Worm (Caenorhabditis elegans) whole organism, L1 larva: ENCODE results near the gene C45B11.6.
A peak's percentile ranks its signal among the peaks of the same experiment; 100 is the strongest.

Experiments
- C04F5.9 ChIP-seq: sonication (generic microtip); optimal IDR thresholded peaks from 2 replicates; lab custom pipeline; 2016; ENCODE audit warnings: missing genetic modification characterization, missing compliant biosample characterization
- F16B12.6 ChIP-seq: fragments of 150-350 bp; optimal IDR thresholded peaks from 2 replicates; lab custom pipeline; 2014; ENCODE audit warnings: missing biosample characterization, missing genetic modification characterization
- Y116A8C.19 ChIP-seq: sonication (generic microtip); optimal IDR thresholded peaks from 2 replicates; lab custom pipeline; 2016; ENCODE audit warnings: missing compliant biosample characterization, missing genetic modification characterization, borderline replicate concordance
- alr-1 ChIP-seq: fragments of 200-800 bp; sonication (Bioruptor generic); optimal IDR thresholded peaks from 2 replicates; lab custom pipeline; 2018; ENCODE audit warnings: borderline replicate concordance, mild to moderate bottlenecking, missing genetic modification characterization, missing compliant biosample characterization
- ama-1 ChIP-seq: fragments of 150-350 bp; optimal IDR thresholded peaks from 2 replicates; lab custom pipeline; 2014
- blmp-1 ChIP-seq: fragments of 150-350 bp; optimal IDR thresholded peaks from 2 replicates; lab custom pipeline; 2014; ENCODE audit warnings: missing biosample characterization, missing genetic modification characterization
- ceh-88 ChIP-seq: fragments of 200-800 bp; sonication (Bioruptor generic); IDR thresholded peaks from 2 replicates; pipeline ENCODE4 v1.3.6; 2022; ENCODE audit warnings: missing genetic modification characterization, missing compliant biosample characterization
- ceh-90 ChIP-seq: sonication (generic microtip); optimal IDR thresholded peaks from 2 replicates; lab custom pipeline; 2016; ENCODE audit warnings: missing genetic modification characterization, missing compliant biosample characterization
- efl-1 ChIP-seq, 4 experiments: fragments of 150-350 bp; optimal IDR thresholded peaks in 3 of 4; peaks in 1 of 4; 1 replicate in 1 of 4; 2 replicates in 3 of 4; lab custom pipeline; 2014; ENCODE audit warnings: missing biosample characterization in 2 of 4, missing genetic modification characterization in 2 of 4, missing genetic modification reagents in 2 of 4
- egl-13 ChIP-seq: sonication (generic microtip); optimal IDR thresholded peaks from 2 replicates; lab custom pipeline; 2016; ENCODE audit warnings: missing genotype, missing genetic modification reagents, missing genetic modification characterization, missing compliant biosample characterization
- egl-27 ChIP-seq, 2 experiments: fragments of 150-350 bp in 1 of 2; sonication (generic microtip); optimal IDR thresholded peaks; 3 replicates each; lab custom pipeline; 2017 to 2018; ENCODE audit warnings: missing biosample characterization in 2 of 2, missing genetic modification characterization in 2 of 2, missing genetic modification reagents in 2 of 2
- elt-2 ChIP-seq: sonication (generic microtip); optimal IDR thresholded peaks from 2 replicates; lab custom pipeline; 2016; ENCODE audit warnings: missing genetic modification characterization, mild to moderate bottlenecking, inconsistent platforms, missing compliant biosample characterization, missing genetic modification reagents
- ets-5 ChIP-seq: fragments of 200-800 bp; sonication (Bioruptor generic); IDR thresholded peaks from 2 replicates; pipeline ENCODE4 v1.3.6; 2022; ENCODE audit warnings: missing genetic modification characterization, missing compliant biosample characterization
- fkh-10 ChIP-seq: sonication (generic microtip); optimal IDR thresholded peaks from 2 replicates; lab custom pipeline; 2017; ENCODE audit warnings: missing biosample characterization, missing genetic modification reagents, missing genetic modification characterization
- fkh-4 ChIP-seq: sonication (generic microtip); optimal IDR thresholded peaks from 2 replicates; lab custom pipeline; 2016; ENCODE audit warnings: missing compliant biosample characterization, missing genetic modification characterization, borderline replicate concordance
- fos-1 ChIP-seq: fragments of 150-350 bp; optimal IDR thresholded peaks from 2 replicates; lab custom pipeline; 2014; ENCODE audit warnings: missing biosample characterization, missing genetic modification characterization
- hlh-4 ChIP-seq: sonication (generic microtip); optimal IDR thresholded peaks from 2 replicates; lab custom pipeline; 2016; ENCODE audit warnings: mild to moderate bottlenecking, missing genetic modification characterization, missing compliant biosample characterization
- hpl-2 ChIP-seq: fragments of 150-350 bp; optimal IDR thresholded peaks from 2 replicates; lab custom pipeline; 2014; ENCODE audit warnings: missing biosample characterization, missing genetic modification reagents, missing genetic modification characterization
- jun-1 ChIP-seq: fragments of 150-350 bp; optimal IDR thresholded peaks from 2 replicates; lab custom pipeline; 2014; ENCODE audit warnings: missing biosample characterization, missing genetic modification reagents, missing genetic modification characterization
- lin-13 ChIP-seq: fragments of 150-350 bp; optimal IDR thresholded peaks from 2 replicates; lab custom pipeline; 2014; ENCODE audit warnings: missing biosample characterization, missing genetic modification reagents, missing genetic modification characterization
- lin-14 ChIP-seq: fragments of 200-800 bp; sonication (Bioruptor generic); optimal IDR thresholded peaks from 2 replicates; lab custom pipeline; 2018; ENCODE audit warnings: mild to moderate bottlenecking, missing genetic modification characterization, moderate library complexity, missing compliant biosample characterization
- lin-15B ChIP-seq: fragments of 150-350 bp; sonication (generic microtip); optimal IDR thresholded peaks from 3 replicates; lab custom pipeline; 2014; ENCODE audit warnings: missing biosample characterization, missing genetic modification characterization
- lin-35 ChIP-seq, 2 experiments: fragments of 150-350 bp; optimal IDR thresholded peaks; 2 replicates each; lab custom pipeline; 2014; ENCODE audit warnings: missing biosample characterization in 2 of 2, missing genetic modification characterization in 2 of 2, missing genetic modification reagents in 2 of 2
- lin-39 ChIP-seq: fragments of 150-350 bp; optimal IDR thresholded peaks from 2 replicates; lab custom pipeline; 2014; ENCODE audit warnings: missing biosample characterization, missing genetic modification reagents, missing genetic modification characterization
- lir-3 ChIP-seq: sonication (generic microtip); optimal IDR thresholded peaks from 2 replicates; lab custom pipeline; 2016; ENCODE audit warnings: mild to moderate bottlenecking, missing genetic modification characterization, moderate library complexity, missing compliant biosample characterization; ENCODE audit not compliant: poor library complexity
- mab-9 ChIP-seq: fragments of 200-800 bp; sonication (Bioruptor generic); IDR thresholded peaks from 2 replicates; pipeline ENCODE4 v1.3.6; 2022; ENCODE audit warnings: missing genetic modification reagents, missing genetic modification characterization, missing compliant biosample characterization
- mdl-1 ChIP-seq, 2 experiments: fragments of 150-350 bp; optimal IDR thresholded peaks; 2 replicates each; lab custom pipeline; 2014 to 2017; ENCODE audit warnings: missing biosample characterization in 2 of 2, missing genetic modification characterization in 2 of 2, inconsistent platforms in 1 of 2
- mef-2 ChIP-seq: fragments of 150-350 bp; optimal IDR thresholded peaks from 2 replicates; lab custom pipeline; 2014; ENCODE audit warnings: missing biosample characterization, missing genetic modification characterization
- mep-1 ChIP-seq: fragments of 150-350 bp; optimal IDR thresholded peaks from 2 replicates; lab custom pipeline; 2014; ENCODE audit warnings: missing biosample characterization, missing genetic modification characterization
- nhr-11 ChIP-seq: fragments of 150-350 bp; optimal IDR thresholded peaks from 2 replicates; lab custom pipeline; 2014; ENCODE audit warnings: missing biosample characterization, missing genetic modification characterization
- nhr-19 ChIP-seq: fragments of 200-800 bp; sonication (Bioruptor generic); conservative IDR thresholded peaks from 2 replicates; pipeline ENCODE4 v1.3.6; 2022; ENCODE audit warnings: missing genetic modification characterization, missing compliant biosample characterization
- nhr-20 ChIP-seq: sonication (generic microtip); optimal IDR thresholded peaks from 2 replicates; lab custom pipeline; 2016; ENCODE audit warnings: mild to moderate bottlenecking, missing genetic modification characterization, missing compliant biosample characterization
- nhr-237 ChIP-seq: fragments of 150-350 bp; optimal IDR thresholded peaks from 2 replicates; lab custom pipeline; 2014; ENCODE audit warnings: missing biosample characterization, missing genetic modification characterization
- nhr-71 ChIP-seq: sonication (generic microtip); optimal IDR thresholded peaks from 2 replicates; lab custom pipeline; 2016; ENCODE audit warnings: mild to moderate bottlenecking, missing genetic modification characterization, moderate library complexity, missing compliant biosample characterization
- nhr-90 ChIP-seq: sonication (generic microtip); optimal IDR thresholded peaks from 2 replicates; lab custom pipeline; 2016; ENCODE audit warnings: mild to moderate bottlenecking, missing genetic modification characterization, missing compliant biosample characterization; ENCODE audit not compliant: poor library complexity
- pag-3 ChIP-seq: sonication (generic microtip); optimal IDR thresholded peaks from 2 replicates; lab custom pipeline; 2017; ENCODE audit warnings: missing genetic modification characterization, mild to moderate bottlenecking, missing compliant biosample characterization, antibody characterized with exemption, borderline replicate concordance; ENCODE audit not compliant: insufficient read depth
- pqm-1 ChIP-seq: sonication (generic microtip); optimal IDR thresholded peaks from 3 replicates; lab custom pipeline; 2017; ENCODE audit warnings: missing biosample characterization, missing genetic modification characterization
- snu-23 ChIP-seq: sonication (generic microtip); optimal IDR thresholded peaks from 2 replicates; lab custom pipeline; 2016; ENCODE audit warnings: missing genetic modification characterization, missing compliant biosample characterization
- sox-4 ChIP-seq: sonication (generic microtip); optimal IDR thresholded peaks from 2 replicates; lab custom pipeline; 2016; ENCODE audit warnings: missing genetic modification characterization, missing compliant biosample characterization
- sptf-1 ChIP-seq: fragments of 150-350 bp; optimal IDR thresholded peaks from 2 replicates; lab custom pipeline; 2014; ENCODE audit warnings: missing biosample characterization, missing genetic modification characterization
- sup-37 ChIP-seq: fragments of 200-800 bp; sonication (Bioruptor generic); optimal IDR thresholded peaks from 2 replicates; lab custom pipeline; 2018; ENCODE audit warnings: mild to moderate bottlenecking, missing genetic modification characterization, missing compliant biosample characterization
- swsn-7 ChIP-seq: sonication (generic microtip); optimal IDR thresholded peaks from 2 replicates; lab custom pipeline; 2016; ENCODE audit warnings: missing genetic modification characterization, missing compliant biosample characterization
- tbx-2 ChIP-seq: sonication (generic microtip); optimal IDR thresholded peaks from 2 replicates; lab custom pipeline; 2016; ENCODE audit warnings: missing genetic modification characterization, missing compliant biosample characterization
- tlp-1 ChIP-seq: fragments of 150-350 bp; optimal IDR thresholded peaks from 2 replicates; lab custom pipeline; 2014; ENCODE audit warnings: missing biosample characterization, missing genetic modification characterization
- unc-30 ChIP-seq: sonication (generic microtip); optimal IDR thresholded peaks from 2 replicates; lab custom pipeline; 2017; ENCODE audit warnings: missing biosample characterization, missing genetic modification characterization
- unc-62 ChIP-seq: fragments of 150-350 bp; optimal IDR thresholded peaks from 2 replicates; lab custom pipeline; 2014; ENCODE audit warnings: missing biosample characterization, missing genetic modification reagents, missing genetic modification characterization
- unc-86 ChIP-seq: sonication (generic microtip); optimal IDR thresholded peaks from 2 replicates; lab custom pipeline; 2016; ENCODE audit warnings: missing genetic modification characterization, missing compliant biosample characterization
- xbp-1 ChIP-seq: sonication (generic microtip); optimal IDR thresholded peaks from 2 replicates; lab custom pipeline; 2016; ENCODE audit warnings: missing genetic modification characterization, missing compliant biosample characterization
- zip-4 ChIP-seq: fragments of 200-800 bp; sonication (Bioruptor generic); optimal IDR thresholded peaks from 2 replicates; lab custom pipeline; 2018; ENCODE audit warnings: mild to moderate bottlenecking, missing genetic modification characterization, moderate library complexity, missing compliant biosample characterization
- ztf-11 ChIP-seq, 2 experiments: sonication (generic microtip); optimal IDR thresholded peaks; 2 replicates each; lab custom pipeline; 2016 to 2017; ENCODE audit warnings: missing genetic modification characterization in 2 of 2, missing biosample characterization in 1 of 2, missing compliant biosample characterization in 1 of 2
- ztf-4 ChIP-seq: fragments of 150-350 bp; optimal IDR thresholded peaks from 2 replicates; lab custom pipeline; 2014; ENCODE audit warnings: missing biosample characterization, missing genetic modification characterization

C45B11.6 gene

ce11 chrV:11075209-11076027 is 31.6 kb downstream of the C45B11.6 start (continued):
- TF ChIP-seq lin-15B (tag; lab: Kevin White, UChicago) (no peak), lin-13 (GFP tag; lab: Kevin White, UChicago) (peak; percentile 1), snu-23 (GFP tag; lab: Kevin White, UChicago) (peak; percentile 45), zip-4 (GFP tag; lab: Kevin White, UChicago) (peak; percentile 19), blmp-1 (peak; percentile 35), nhr-71 (tag; lab: Kevin White, UChicago) (peak; percentile 3), mep-1 (no peak), lin-14 (peak; percentile 79), alr-1 (no peak), unc-86 (tag; lab: Kevin White, UChicago) (peak; percentile 14), ceh-90 (tag; lab: Kevin White, UChicago) (no peak), lir-3 (tag; lab: Kevin White, UChicago) (no peak), lin-35 (GFP tag; optimal IDR thresholded peaks at IDR 0.05; lab: Kevin White, UChicago) (peak in 1 of 2 experiments; percentile 19), pqm-1 (no peak), fos-1 (no peak), hpl-2 (GFP tag; lab: Kevin White, UChicago) (no peak), ama-1 (lab: Kevin White, UChicago) (no peak), mef-2 (no peak), tbx-2 (tag; lab: Kevin White, UChicago) (no peak), unc-30 (tag; lab: Kevin White, UChicago) (no peak), lin-39 (tag; lab: Kevin White, UChicago) (no peak), tlp-1 (tag; lab: Kevin White, UChicago) (no peak), nhr-237 (tag; lab: Kevin White, UChicago) (no peak), ceh-88 (GFP tag; lab: Robert Waterston, UW) (no peak), sup-37 (GFP tag; lab: Kevin White, UChicago) (no peak), nhr-19 (GFP tag; lab: Robert Waterston, UW) (no peak; the same call in 1 of the 2 replicates), pag-3 (tag; lab: Kevin White, UChicago) (no peak), nhr-11 (no peak), swsn-7 (tag; lab: Kevin White, UChicago) (peak; percentile 26), egl-13 (tag; lab: Kevin White, UChicago) (no peak), mab-9 (GFP tag; lab: Robert Waterston, UW) (no peak), elt-2 (tag; lab: Kevin White, UChicago) (no peak), sptf-1 (no peak), F16B12.6 (tag; lab: Kevin White, UChicago) (no peak), nhr-20 (tag; lab: Kevin White, UChicago) (no peak), egl-27 (tag; optimal IDR thresholded peaks at IDR 0.05; lab: Kevin White, UChicago) (no peak), mdl-1 (tag; optimal IDR thresholded peaks at IDR 0.05; lab: Kevin White, UChicago) (peak in 1 of 2 experiments; percentile 51), ztf-11 (tag; optimal IDR thresholded peaks at IDR 0.05; lab: Kevin White, UChicago) (no peak), sox-4 (tag; lab: Kevin White, UChicago) (no peak), hlh-4 (tag; lab: Kevin White, UChicago) (no peak), fkh-10 (GFP tag; lab: Kevin White, UChicago) (no peak), C04F5.9 (no peak), efl-1 (optimal IDR thresholded peaks at IDR 0.05; lab: Kevin White, UChicago) (no peak), efl-1 (GFP tag; optimal IDR thresholded peaks at IDR 0.05 in 1 of 2; lab: Kevin White, UChicago) (peak in 1 of 2 experiments; percentile 67), unc-62 (GFP tag; lab: Kevin White, UChicago) (no peak), xbp-1 (tag; lab: Kevin White, UChicago) (no peak), jun-1 (tag; lab: Kevin White, UChicago) (no peak), ztf-4 (no peak), Y116A8C.19 (tag; lab: Kevin White, UChicago) (no peak), fkh-4 (tag; lab: Kevin White, UChicago) (no peak), nhr-90 (no peak), ets-5 (GFP tag; lab: Robert Waterston, UW) (no peak)
